Fruit fly (Drosophila melanogaster) whole organism, wandering third instar larva: ENCODE results near the gene CG42521.
A peak's percentile ranks its signal among the peaks of the same experiment; 100 is the strongest.

Source experiments
- Abd-B ChIP-seq: fragments of >200 bp; optimal IDR thresholded peaks from 2 replicates; lab custom pipeline; 2017; ENCODE audit warnings: missing biosample characterization, missing genetic modification characterization
- CG32264 ChIP-seq: fragments of 200-800 bp; sonication (Bioruptor generic); optimal IDR thresholded peaks from 2 replicates; lab custom pipeline; 2016; ENCODE audit warnings: missing biosample characterization, missing genetic modification characterization
- CrebA ChIP-seq: fragments of 200-800 bp; sonication (Bioruptor generic); optimal IDR thresholded peaks from 2 replicates; lab custom pipeline; 2016; ENCODE audit warnings: missing biosample characterization, mild to moderate bottlenecking, missing genetic modification characterization, borderline replicate concordance
- Dfd ChIP-seq: fragments of >200 bp; optimal IDR thresholded peaks from 2 replicates; lab custom pipeline; 2017; ENCODE audit warnings: missing biosample characterization, missing genetic modification characterization
- Dif ChIP-seq: fragments of 200-275, 200-300 bp; sonication (Bioruptor generic); optimal IDR thresholded peaks from 2 replicates; lab custom pipeline; 2018; ENCODE audit warnings: missing biosample characterization, missing genetic modification characterization; ENCODE audit not compliant: partially characterized antibody
- GATAd ChIP-seq: sonication (Bioruptor generic); optimal IDR thresholded peaks from 2 replicates; lab custom pipeline; 2016; ENCODE audit warnings: missing biosample characterization, missing genetic modification characterization
- HLH106 ChIP-seq: fragments of 200-800 bp; optimal IDR thresholded peaks from 3 replicates; lab custom pipeline; 2019; ENCODE audit warnings: missing biosample characterization, mild to moderate bottlenecking, missing genetic modification characterization, moderate library complexity
- Hnf4 ChIP-seq: fragments of 200-800 bp; sonication (Bioruptor generic); optimal IDR thresholded peaks from 2 replicates; lab custom pipeline; 2016; ENCODE audit warnings: missing biosample characterization, mild to moderate bottlenecking, missing genetic modification characterization
- Hr78 ChIP-seq: fragments of >200 bp; optimal IDR thresholded peaks from 2 replicates; lab custom pipeline; 2017; ENCODE audit warnings: missing biosample characterization, missing genetic modification characterization
- Jra ChIP-seq: sonication (Bioruptor generic); optimal IDR thresholded peaks from 2 replicates; lab custom pipeline; 2016; ENCODE audit warnings: missing biosample characterization, missing genetic modification characterization
- Mio ChIP-seq: sonication (Bioruptor generic); optimal IDR thresholded peaks from 2 replicates; lab custom pipeline; 2016; ENCODE audit warnings: missing biosample characterization, missing genetic modification characterization
- Myc ChIP-seq: fragments of >200 bp; optimal IDR thresholded peaks from 2 replicates; lab custom pipeline; 2017
- Rel ChIP-seq, 2 experiments: fragments of 200-800 bp; sonication (Bioruptor generic) in 1 of 2; optimal IDR thresholded peaks; 2 replicates in 1 of 2; 3 replicates in 1 of 2; lab custom pipeline; 2016 to 2019; ENCODE audit warnings: mild to moderate bottlenecking in 2 of 2, missing biosample characterization in 2 of 2, missing genetic modification characterization in 2 of 2, moderate library complexity in 1 of 2
- Sp1 ChIP-seq: fragments of 200-800 bp; sonication (Bioruptor generic); optimal IDR thresholded peaks from 3 replicates; lab custom pipeline; 2019; ENCODE audit warnings: missing biosample characterization, mild to moderate bottlenecking, missing genetic modification characterization, moderate library complexity
- Vsx2 ChIP-seq: fragments of 200-300, 225-300 bp; sonication (Bioruptor generic); optimal IDR thresholded peaks from 2 replicates; lab custom pipeline; 2018; ENCODE audit warnings: missing biosample characterization, missing genetic modification characterization; ENCODE audit not compliant: partially characterized antibody
- brk ChIP-seq: fragments of 200-800 bp; sonication (Bioruptor generic); optimal IDR thresholded peaks from 2 replicates; lab custom pipeline; 2016; ENCODE audit warnings: missing biosample characterization, mild to moderate bottlenecking, missing genetic modification characterization
- dl ChIP-seq, 2 experiments: fragments of 175-275, 200-275 bp in 1 of 2; fragments of 200-275 bp in 1 of 2; sonication (Bioruptor generic); optimal IDR thresholded peaks; lab custom pipeline; 2018; ENCODE audit warnings: mild to moderate bottlenecking in 2 of 2, missing biosample characterization in 2 of 2, missing genetic modification characterization in 2 of 2, moderate library complexity in 2 of 2; ENCODE audit not compliant: partially characterized antibody in 2 of 2, insufficient read depth in 1 of 2
- dmrt93B ChIP-seq: fragments of 200-800 bp; sonication (Bioruptor generic); optimal IDR thresholded peaks from 2 replicates; lab custom pipeline; 2018; ENCODE audit warnings: missing biosample characterization, mild to moderate bottlenecking, missing genetic modification characterization
- dsf ChIP-seq: sonication (Bioruptor generic); optimal IDR thresholded peaks from 2 replicates; lab custom pipeline; 2016; ENCODE audit warnings: missing biosample characterization, missing genetic modification characterization, borderline replicate concordance
- jim ChIP-seq: fragments of 175-275, 200-325 bp; sonication (Bioruptor generic); optimal IDR thresholded peaks from 2 replicates; lab custom pipeline; 2016; ENCODE audit warnings: missing biosample characterization, mild to moderate bottlenecking, missing genetic modification characterization
- lola ChIP-seq: fragments of >200 bp; optimal IDR thresholded peaks from 2 replicates; lab custom pipeline; 2017; ENCODE audit warnings: missing biosample characterization, missing genetic modification characterization
- pan ChIP-seq: fragments of >200 bp; optimal IDR thresholded peaks from 2 replicates; lab custom pipeline; 2017
- rgr ChIP-seq: fragments of 200-800 bp; sonication (Bioruptor generic); optimal IDR thresholded peaks from 3 replicates; lab custom pipeline; 2016; ENCODE audit warnings: missing biosample characterization, mild to moderate bottlenecking, missing genetic modification characterization
- sage ChIP-seq: fragments of 200-800 bp; sonication (Bioruptor generic); optimal IDR thresholded peaks from 2 replicates; lab custom pipeline; 2016; ENCODE audit warnings: missing biosample characterization, mild to moderate bottlenecking, missing genetic modification characterization
- sv ChIP-seq: fragments of 200-800 bp; sonication (Bioruptor generic); optimal IDR thresholded peaks from 3 replicates; lab custom pipeline; 2016; ENCODE audit warnings: missing biosample characterization, missing genetic modification characterization
- tai ChIP-seq: sonication (Bioruptor generic); optimal IDR thresholded peaks from 2 replicates; lab custom pipeline; 2016; ENCODE audit warnings: missing biosample characterization, missing genetic modification characterization
- usp ChIP-seq: fragments of >200 bp; optimal IDR thresholded peaks from 2 replicates; lab custom pipeline; 2017; ENCODE audit warnings: missing biosample characterization, missing genetic modification characterization
- woc ChIP-seq: sonication (Bioruptor generic); optimal IDR thresholded peaks from 2 replicates; lab custom pipeline; 2016; ENCODE audit warnings: missing biosample characterization, mild to moderate bottlenecking, missing genetic modification characterization

CG42521 gene

dm6 chr3L:10629969-10630368, 6.6 kb upstream of the CG42521 start, which contains the start of gene CG42536:
Gene CG42536 (minus strand): TSS chr3L:10630069.
- TF ChIP-seq HLH106, result no peak
- TF ChIP-seq Jra, result no peak
- TF ChIP-seq Mio (GFP tag; lab: Kevin White, UChicago), result no peak
- no peak for TF ChIP-seq Sp1 (GFP tag; lab: Kevin White, UChicago)
- TF ChIP-seq Dif (GFP tag; lab: Kevin White, UChicago), result no peak
- TF ChIP-seq dl (GFP tag; optimal IDR thresholded peaks at IDR 0.05; lab: Kevin White, UChicago; ENCODE audit: insufficient read depth in 1 of 2, partially characterized antibody in 2 of 2), result no peak
- no peak for TF ChIP-seq Rel (GFP tag; optimal IDR thresholded peaks at IDR 0.05; lab: Kevin White, UChicago)
- no peak for TF ChIP-seq Rel (tag; optimal IDR thresholded peaks at IDR 0.05; lab: Kevin White, UChicago)
- TF ChIP-seq woc (GFP tag; lab: Kevin White, UChicago), result no peak
- no peak for TF ChIP-seq Dfd (GFP tag; lab: Kevin White, UChicago)
- TF ChIP-seq sv (GFP tag; lab: Kevin White, UChicago), result no peak
- no peak for TF ChIP-seq rgr (GFP tag; lab: Kevin White, UChicago)
- TF ChIP-seq GATAd (GFP tag; lab: Kevin White, UChicago), result no peak

- no peak for TF ChIP-seq Jra
- TF ChIP-seq brk, result no peak
Measured at dm6 chr3L:10628384-10628783, 5.0 kb upstream of the CG42521 start, which contains the start of gene CG14151. Gene CG14151 (minus strand): TSS chr3L:10628484.

dm6 chr3L:10626199-10626598, 2.8 kb upstream of the CG42521 start, which contains the start of gene CG34238:
Gene CG34238 (plus strand): TSS chr3L:10626499.
- TF ChIP-seq CrebA (GFP tag; lab: Kevin White, UChicago) (no peak), Jra (no peak), dsf (GFP tag; lab: Kevin White, UChicago) (no peak), Abd-B (GFP tag; lab: Kevin White, UChicago) (no peak), rgr (GFP tag; lab: Kevin White, UChicago) (no peak), dmrt93B (GFP tag; lab: Kevin White, UChicago) (no peak), tai (no peak), Sp1 (GFP tag; lab: Kevin White, UChicago) (no peak), sage (no peak), lola (no peak)

dm6 chr3L:10625499-10625898, 2.1 kb upstream of the CG42521 start, which contains the start of gene CG43127:
Gene CG43127 (minus strand): TSS chr3L:10625599.
- TF ChIP-seq pan (lab: Kevin White, UChicago), result no peak
- no peak for TF ChIP-seq Jra
- no peak for TF ChIP-seq jim (GFP tag; lab: Kevin White, UChicago)
- no peak for TF ChIP-seq rgr (GFP tag; lab: Kevin White, UChicago)
- no peak for TF ChIP-seq sage
- no peak for TF ChIP-seq CG32264 (GFP tag; lab: Kevin White, UChicago)
- TF ChIP-seq Myc (lab: Kevin White, UChicago), result no peak
- TF ChIP-seq Hr78 (GFP tag; lab: Kevin White, UChicago), result no peak
- TF ChIP-seq usp, result no peak
- TF ChIP-seq sv (GFP tag; lab: Kevin White, UChicago), result no peak

dm6 chr3L:10599512-10599911, 23.9 kb downstream of the CG42521 start:
- TF ChIP-seq dl (GFP tag; optimal IDR thresholded peaks at IDR 0.05; lab: Kevin White, UChicago; ENCODE audit: insufficient read depth in 1 of 2, partially characterized antibody in 2 of 2) (no peak), Jra (no peak), sage (no peak), Dif (GFP tag; lab: Kevin White, UChicago) (no peak), Hnf4 (GFP tag; lab: Kevin White, UChicago) (no peak)

dm6 chr3L:10584965-10585364, 38.4 kb downstream of the CG42521 start:
- no peak for TF ChIP-seq lola
- no peak for TF ChIP-seq Vsx2 (GFP tag; lab: Kevin White, UChicago)
- no peak for TF ChIP-seq dsf (GFP tag; lab: Kevin White, UChicago)
- no peak for TF ChIP-seq Hr78 (GFP tag; lab: Kevin White, UChicago)
- TF ChIP-seq Dfd (GFP tag; lab: Kevin White, UChicago), result peak; percentile 94
